Worm (Caenorhabditis elegans): Measurements from ENCODE around the gene W09C2.8.

ce11 chrIV:9659999-9660398 is 35.8 kb upstream of the W09C2.8 start:
- TF ChIP-seq med-1 (GFP tag; optimal IDR thresholded peaks at IDR 0.05; ENCODE audit: insufficient read depth) (no peak), ztf-29 (GFP tag; IDR thresholded peaks at IDR 0.05) (no peak), cog-1 (tag; optimal IDR thresholded peaks at IDR 0.05) (no peak), ref-1 (GFP tag; conservative IDR thresholded peaks at IDR 0.05) (no peak), T22C8.4 (GFP tag; IDR thresholded peaks at IDR 0.05) (no peak), ztf-23 (GFP tag; IDR thresholded peaks at IDR 0.05) (no peak)
